Worm (Caenorhabditis elegans) whole organism, early embryonic: Measurements from ENCODE around the gene C24D10.4.

Experiments used
- B0310.2 ChIP-seq: sonication (generic microtip); optimal IDR thresholded peaks from 2 replicates; lab custom pipeline; 2016; ENCODE audit warnings: mild to moderate bottlenecking, missing genetic modification characterization, missing compliant biosample characterization
- aly-1 ChIP-seq: sonication (generic microtip); optimal IDR thresholded peaks from 2 replicates; lab custom pipeline; 2016; ENCODE audit warnings: missing genetic modification characterization, missing compliant biosample characterization
- ama-1 ChIP-seq: fragments of 150-350 bp; optimal IDR thresholded peaks from 2 replicates; lab custom pipeline; 2014
- ceh-36 ChIP-seq: sonication (generic microtip); optimal IDR thresholded peaks from 2 replicates; lab custom pipeline; 2016; ENCODE audit warnings: missing genetic modification characterization, inconsistent platforms, missing compliant biosample characterization
- flt-1 ChIP-seq: fragments of 200-800 bp; sonication (Bioruptor generic); IDR thresholded peaks from 2 replicates; pipeline ENCODE4 v1.3.6; 2022; ENCODE audit warnings: missing genetic modification characterization, missing compliant biosample characterization
- hnd-1 ChIP-seq: sonication (generic microtip); optimal IDR thresholded peaks from 2 replicates; lab custom pipeline; 2016; ENCODE audit warnings: missing genetic modification characterization, missing compliant biosample characterization
- pes-1 ChIP-seq: fragments of 200-800 bp; sonication (Bioruptor generic); IDR thresholded peaks from 2 replicates; pipeline ENCODE4 v1.3.6; 2022; ENCODE audit warnings: missing genetic modification reagents, missing genetic modification characterization, missing compliant biosample characterization
- sea-1 ChIP-seq: fragments of 200-800 bp; sonication (Bioruptor generic); conservative IDR thresholded peaks from 2 replicates; pipeline ENCODE4 v1.3.6; 2022; ENCODE audit warnings: missing genetic modification characterization, missing compliant biosample characterization
- tra-4 ChIP-seq: sonication (generic microtip); optimal IDR thresholded peaks from 2 replicates; lab custom pipeline; 2017; ENCODE audit warnings: missing genetic modification characterization, missing compliant biosample characterization

DNA sequence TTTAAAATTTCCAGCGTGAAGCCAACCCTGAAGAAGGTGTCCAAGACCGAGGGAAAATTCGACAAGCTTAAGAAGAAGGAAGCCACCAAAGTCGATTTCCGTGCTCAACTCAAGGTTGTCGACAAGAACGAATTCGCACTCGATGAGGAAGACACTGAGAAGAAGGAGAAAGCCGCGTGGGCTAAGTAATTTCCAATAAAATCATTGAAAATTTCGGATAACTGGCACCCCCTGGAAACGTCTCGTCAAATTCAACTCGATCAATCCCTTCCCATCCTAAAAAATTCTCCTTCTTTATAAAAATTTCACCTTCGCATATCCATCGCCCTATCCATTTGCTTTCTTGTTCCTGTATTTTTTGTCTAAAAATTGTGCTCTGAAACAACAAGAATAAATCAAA lies 46.4 kb downstream of the C24D10.4 start:
- no peak for TF ChIP-seq hnd-1
- TF ChIP-seq flt-1, result no peak
- TF ChIP-seq aly-1 (tag; lab: Kevin White, UChicago), result no peak
- TF ChIP-seq pes-1 (GFP tag; lab: Robert Waterston, UW), result no peak
- TF ChIP-seq ceh-36, result no peak
- no peak for TF ChIP-seq ama-1 (lab: Kevin White, UChicago)
- no peak for TF ChIP-seq B0310.2 (tag; lab: Kevin White, UChicago)
- no peak for TF ChIP-seq sea-1
- TF ChIP-seq tra-4 (tag; lab: Kevin White, UChicago), result no peak
